Worm (Caenorhabditis elegans): Measurements from ENCODE around the gene F02A9.1.

F02A9.1 gene

ce11 chrIII:9104060-9104459 lies 26.5 kb upstream of the F02A9.1 start (continued):
- TF ChIP-seq lin-35 (GFP tag; optimal IDR thresholded peaks at IDR 0.05) (no peak), B0035.1 (tag; optimal IDR thresholded peaks at IDR 0.05) (no peak), fkh-3 (tag; optimal IDR thresholded peaks at IDR 0.05) (no peak), hmg-1.2 (GFP tag; IDR thresholded peaks at IDR 0.05) (peak; percentile 77), B0261.1 (tag; optimal IDR thresholded peaks at IDR 0.05) (peak; percentile 84), ztf-26 (tag; optimal IDR thresholded peaks at IDR 0.05) (peak; percentile 40), nhr-179 (tag; optimal IDR thresholded peaks at IDR 0.05) (no peak), ztf-28 (GFP tag; IDR thresholded peaks at IDR 0.05) (no peak), ztf-22 (GFP tag; optimal IDR thresholded peaks at IDR 0.05) (no peak), Y56A3A.18 (GFP tag; IDR thresholded peaks at IDR 0.05) (0 out of 2 replicates have a peak, but pooled peaks have one; percentile 70), lsy-27 (tag; optimal IDR thresholded peaks at IDR 0.05; ENCODE audit: borderline replicate concordance, insufficient read depth) (peak; percentile 77), hsf-1 (GFP tag; IDR thresholded peaks at IDR 0.05) (peak; percentile 9; the same call in 1 of the 2 replicates), snpc-1.1 (tag; optimal IDR thresholded peaks at IDR 0.05; ENCODE audit: insufficient read depth) (peak; percentile 88), C17E4.6 (GFP tag; IDR thresholded peaks at IDR 0.05) (no peak), ceh-40 (GFP tag; IDR thresholded peaks at IDR 0.05) (no peak), rpc-1 (optimal IDR thresholded peaks at IDR 0.05) (peak; percentile 74), rpc-1 (tag; optimal IDR thresholded peaks at IDR 0.05) (peak; percentile 80), lin-54 (GFP tag; optimal IDR thresholded peaks at IDR 0.05) (peak; percentile 54), efl-1 (GFP tag; optimal IDR thresholded peaks at IDR 0.05) (no peak), snpc-3.4 (tag; optimal IDR thresholded peaks at IDR 0.05) (peak; percentile 30), cebp-1 (GFP tag; IDR thresholded peaks at IDR 0.05) (no peak), cebp-1 (tag; optimal IDR thresholded peaks at IDR 0.05) (no peak), tbp1 (GFP tag; optimal IDR thresholded peaks at IDR 0.05) (peak; percentile 94), egl-18 (GFP tag; IDR thresholded peaks at IDR 0.05) (0 out of 2 replicates have a peak, but pooled peaks have one; percentile 36), rec-8 (tag; optimal IDR thresholded peaks at IDR 0.05) (peak; percentile 31 to 81), chd-7 (tag; optimal IDR thresholded peaks at IDR 0.05) (peak; percentile 67), bed-1 (GFP tag; IDR thresholded peaks at IDR 0.05) (no peak), atf-7 (tag; optimal IDR thresholded peaks at IDR 0.05) (no peak), ceh-27 (GFP tag; optimal IDR thresholded peaks at IDR 0.05) (peak; percentile 35), sea-2 (GFP tag; IDR thresholded peaks at IDR 0.05) (no peak), F33H1.4 (GFP tag; IDR thresholded peaks at IDR 0.05) (peak; percentile 32; the same call in 1 of the 2 replicates), F49E8.2 (tag; optimal IDR thresholded peaks at IDR 0.05; ENCODE audit: insufficient read depth) (peak; percentile 40), madf-3 (GFP tag; IDR thresholded peaks at IDR 0.05) (peak; percentile 59; the same call in 1 of the 2 replicates), mcd-1 (GFP tag; IDR thresholded peaks at IDR 0.05) (peak; percentile 72), F55B11.4 (tag; optimal IDR thresholded peaks at IDR 0.05; ENCODE audit: borderline replicate concordance, insufficient read depth) (no peak), rcor-1 (GFP tag; IDR thresholded peaks at IDR 0.05) (peak; percentile 68), egl-44 (GFP tag; IDR thresholded peaks at IDR 0.05) (peak; percentile 88), lin-26 (GFP tag; IDR thresholded peaks at IDR 0.05) (peak; percentile 92), K12H6.12 (tag; optimal IDR thresholded peaks at IDR 0.05) (peak; percentile 36), athp-1 (tag; optimal IDR thresholded peaks at IDR 0.05) (peak; percentile 34), ztf-25 (GFP tag; IDR thresholded peaks at IDR 0.05) (0 out of 2 replicates have a peak, but pooled peaks have one; percentile 50), egrh-3 (GFP tag; IDR thresholded peaks at IDR 0.05) (peak; percentile 46; the same call in 1 of the 2 replicates), F22D6.2 (tag; optimal IDR thresholded peaks at IDR 0.05) (no peak), T07F8.4 (tag; optimal IDR thresholded peaks at IDR 0.05) (peak; percentile 56), B0019.2 (GFP tag; conservative IDR thresholded peaks at IDR 0.05) (no peak), ztf-6 (GFP tag; IDR thresholded peaks at IDR 0.05) (peak; percentile 65; the same call in 1 of the 2 replicates), ztf-18 (tag; optimal IDR thresholded peaks at IDR 0.05) (peak; percentile 70), lsl-1 (GFP tag; optimal IDR thresholded peaks at IDR 0.05) (peak; percentile 56)
